Fruit fly (Drosophila melanogaster): ENCODE data around the gene CG9287.

Gene CG9287

DNA sequence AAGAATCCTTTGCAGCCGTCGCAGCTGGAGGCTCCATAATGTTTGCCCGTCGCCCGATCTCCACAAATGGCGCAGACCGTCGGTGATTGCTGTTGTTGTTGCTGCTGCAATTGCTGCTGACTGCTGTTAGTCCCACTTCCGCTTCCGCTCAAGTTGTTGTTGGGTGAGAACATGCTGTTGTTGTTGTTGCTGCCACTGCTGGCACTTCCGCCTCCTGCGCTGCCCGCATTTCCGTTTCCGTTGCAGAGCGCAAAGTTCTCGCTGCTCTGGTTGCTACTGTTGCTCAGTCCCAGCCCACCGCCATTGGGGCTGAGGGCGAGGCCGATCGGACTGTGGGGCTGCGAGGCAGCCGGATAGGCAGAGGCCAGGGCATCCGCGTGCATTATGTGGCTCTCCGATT lies 10.2 kb upstream of the CG9287 start:
- TF ChIP-seq br (GFP tag; optimal IDR thresholded peaks at IDR 0.05) (no peak), dsf (GFP tag; optimal IDR thresholded peaks at IDR 0.05; ENCODE audit: borderline replicate concordance) (no peak), lola (GFP tag; optimal IDR thresholded peaks at IDR 0.05) (no peak)

DNA sequence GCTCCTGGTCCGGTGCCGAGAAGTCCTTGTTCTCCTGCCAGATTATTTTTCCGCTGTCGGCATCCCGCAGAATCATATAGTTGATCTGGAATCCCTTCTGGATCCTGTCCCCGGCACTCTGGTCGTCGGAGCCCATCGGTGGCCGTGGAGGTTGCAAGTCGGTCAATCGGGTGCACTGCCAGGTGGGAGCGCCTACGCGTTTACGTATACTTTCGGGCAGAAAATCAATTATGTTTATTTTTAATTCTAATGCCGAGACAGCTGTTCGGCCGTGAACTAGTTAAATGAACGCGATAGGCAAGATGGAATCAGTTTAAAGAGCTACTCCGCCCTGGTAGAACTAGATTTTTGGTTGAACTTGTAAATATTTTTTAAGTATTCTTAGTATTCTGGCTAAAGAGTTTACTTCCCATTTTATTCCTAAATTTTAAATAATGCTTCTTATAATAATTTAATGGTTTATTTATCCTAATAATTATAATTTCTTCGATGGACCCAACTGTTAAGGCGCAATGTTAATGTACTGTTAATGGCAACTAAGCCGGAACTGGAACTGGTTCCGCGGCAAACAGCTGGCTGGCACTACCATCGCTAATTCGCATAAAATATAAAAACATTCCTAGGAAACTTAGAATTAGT lies 6.2 kb upstream of the CG9287 start, which contains the start of the genes PrBP and Trs23:
TSS of gene PrBP (minus strand) at position 288 of the 639 bp plus-strand sequence.
TSS of gene Trs23 (plus strand) at position 564 of the 639 bp plus-strand sequence.
- TF ChIP-seq sv (GFP tag; optimal IDR thresholded peaks at IDR 0.05) (no peak), ey (GFP tag; optimal IDR thresholded peaks at IDR 0.05) (no peak), Hnf4 (GFP tag; optimal IDR thresholded peaks at IDR 0.05) (peak; percentile 32)

DNA sequence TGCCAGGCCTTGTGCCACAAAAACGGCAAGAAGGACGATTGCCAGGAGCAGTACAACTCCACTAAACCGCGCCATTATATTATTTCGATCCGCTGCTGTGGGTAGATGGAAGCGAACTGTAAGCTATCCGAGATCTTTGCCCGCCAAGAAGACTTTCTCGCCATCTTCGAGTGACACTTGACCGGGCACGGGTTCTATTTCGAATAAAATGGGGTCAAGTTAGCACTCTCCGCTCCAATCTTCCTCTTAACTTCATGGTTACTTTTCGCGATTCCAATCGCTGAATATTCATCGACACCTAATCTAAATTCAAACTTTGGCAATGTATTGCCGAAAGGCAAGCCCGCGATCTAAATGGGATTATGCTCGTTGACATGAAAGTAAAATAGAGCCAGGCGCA lies 4.7 kb upstream of the CG9287 start, which contains the start of gene CG9289:
TSS of gene CG9289 (minus strand) at position 101 of the 400 bp plus-strand sequence.
- TF ChIP-seq GATAd (GFP tag; optimal IDR thresholded peaks at IDR 0.05) (no peak), foxo (GFP tag; optimal IDR thresholded peaks at IDR 0.05) (no peak)

DNA sequence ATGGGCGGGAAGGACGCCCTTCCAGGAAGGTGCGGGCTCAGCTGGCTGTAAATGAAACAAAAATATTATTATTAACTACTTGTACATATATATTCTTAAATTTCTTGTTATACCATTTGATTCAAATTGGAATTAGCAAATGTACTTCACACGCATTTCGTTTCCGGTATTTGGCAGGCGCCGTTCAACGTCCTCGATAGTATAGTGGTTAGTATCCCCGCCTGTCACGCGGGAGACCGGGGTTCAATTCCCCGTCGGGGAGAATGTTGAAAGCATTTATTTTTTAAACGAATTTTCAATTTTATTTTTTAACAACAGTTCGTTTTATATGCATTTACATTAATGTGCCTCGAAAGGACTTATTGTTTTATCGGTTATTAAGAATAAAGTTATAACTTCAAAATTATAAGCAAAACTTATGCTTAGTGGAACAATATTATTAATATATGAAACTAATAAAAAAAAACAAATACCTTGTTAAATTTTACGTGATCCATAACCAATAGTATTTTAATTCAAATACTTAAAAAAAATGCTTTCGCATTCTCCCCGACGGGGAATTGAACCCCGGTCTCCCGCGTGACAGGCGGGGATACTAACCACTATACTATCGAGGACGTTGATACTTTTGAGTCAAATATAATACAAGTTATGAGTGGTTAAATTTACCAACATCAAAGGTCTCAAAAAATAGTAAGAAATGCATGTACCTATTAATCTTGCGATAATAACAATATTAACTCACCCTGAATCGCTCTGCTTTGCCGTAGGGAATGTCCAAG lies 3.8 kb upstream of the CG9287 start:
- no peak for TF ChIP-seq Rel (GFP tag; optimal IDR thresholded peaks at IDR 0.05)
- TF ChIP-seq Rel (tag; optimal IDR thresholded peaks at IDR 0.05): peak; percentile 27
- TF ChIP-seq foxo (GFP tag; optimal IDR thresholded peaks at IDR 0.05): no peak
- TF ChIP-seq Dfd (GFP tag; optimal IDR thresholded peaks at IDR 0.05): no peak
- no peak for TF ChIP-seq Dif (GFP tag; optimal IDR thresholded peaks at IDR 0.05; ENCODE audit: partially characterized antibody)
- no peak for TF ChIP-seq usp (GFP tag; optimal IDR thresholded peaks at IDR 0.05)
- TF ChIP-seq fru (GFP tag; optimal IDR thresholded peaks at IDR 0.05): no peak
- no peak for TF ChIP-seq OdsH (GFP tag; optimal IDR thresholded peaks at IDR 0.05)

DNA sequence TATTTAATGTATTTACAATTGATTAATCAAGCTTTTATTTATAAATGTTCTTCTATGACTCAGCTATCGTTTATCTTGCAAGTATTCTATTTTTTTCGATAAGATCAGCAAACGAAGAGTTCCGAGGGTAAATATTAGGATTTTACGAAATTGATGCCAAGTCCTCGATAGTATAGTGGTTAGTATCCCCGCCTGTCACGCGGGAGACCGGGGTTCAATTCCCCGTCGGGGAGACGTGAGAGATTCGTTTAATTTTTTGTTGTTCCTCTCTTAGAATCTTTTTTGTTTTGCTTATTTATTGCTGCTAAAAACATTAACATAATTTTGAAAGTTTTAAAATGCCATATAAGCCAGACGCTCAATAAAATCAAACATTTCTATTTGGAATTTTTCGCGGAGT lies 657 bp downstream of the CG9287 start:
- TF ChIP-seq OdsH (GFP tag; optimal IDR thresholded peaks at IDR 0.05) (no peak), brk (GFP tag; optimal IDR thresholded peaks at IDR 0.05) (no peak), Jra (GFP tag; optimal IDR thresholded peaks at IDR 0.05) (no peak), dsf (GFP tag; optimal IDR thresholded peaks at IDR 0.05; ENCODE audit: borderline replicate concordance) (no peak), jim (GFP tag; optimal IDR thresholded peaks at IDR 0.05) (no peak), HLH106 (tag; optimal IDR thresholded peaks at IDR 0.05) (no peak), Sp1 (GFP tag; optimal IDR thresholded peaks at IDR 0.05) (no peak), dmrt93B (GFP tag; optimal IDR thresholded peaks at IDR 0.05) (no peak), Hnf4 (GFP tag; optimal IDR thresholded peaks at IDR 0.05) (no peak), tai (GFP tag; optimal IDR thresholded peaks at IDR 0.05) (no peak)

DNA sequence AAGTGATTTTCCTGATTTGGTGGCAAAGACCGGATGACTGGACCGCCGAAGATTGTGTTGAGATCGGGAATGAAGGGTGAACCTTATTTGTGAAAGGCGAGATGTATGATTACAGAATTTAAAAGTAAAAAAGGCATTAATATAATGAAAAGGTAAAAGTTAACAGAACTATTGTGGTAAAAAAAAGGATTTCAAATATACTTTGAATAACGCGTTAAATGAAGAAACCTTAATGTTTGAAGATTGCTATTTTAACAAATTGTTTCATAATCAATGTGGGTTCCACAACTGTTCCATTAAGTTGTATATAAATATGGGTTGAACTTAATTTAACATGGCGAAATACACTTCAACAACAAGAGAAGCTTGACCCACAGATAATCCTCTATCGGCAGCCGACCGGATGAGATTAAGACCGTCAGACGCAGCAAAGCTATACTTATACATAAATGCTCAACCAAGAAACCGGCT lies 7.3 kb downstream of the CG9287 start, which contains the start of gene Glt:
TSS of gene Glt (plus strand) at position 421 of the 471 bp plus-strand sequence.
- TF ChIP-seq Mio (GFP tag; optimal IDR thresholded peaks at IDR 0.05): no peak
- TF ChIP-seq woc (GFP tag; optimal IDR thresholded peaks at IDR 0.05): no peak
- TF ChIP-seq Abd-B (GFP tag; optimal IDR thresholded peaks at IDR 0.05): no peak
- no peak for TF ChIP-seq Rel (GFP tag; optimal IDR thresholded peaks at IDR 0.05)
- no peak for TF ChIP-seq Rel (tag; optimal IDR thresholded peaks at IDR 0.05)
- peak; percentile 2 for TF ChIP-seq dmrt93B (GFP tag; optimal IDR thresholded peaks at IDR 0.05)
- TF ChIP-seq Vsx2 (GFP tag; optimal IDR thresholded peaks at IDR 0.05; ENCODE audit: partially characterized antibody): no peak
- no peak for TF ChIP-seq jim (GFP tag; optimal IDR thresholded peaks at IDR 0.05)
- no peak for TF ChIP-seq Hr83 (GFP tag; optimal IDR thresholded peaks at IDR 0.05; ENCODE audit: poor library complexity, severe bottlenecking)
- no peak for TF ChIP-seq psq (GFP tag; optimal IDR thresholded peaks at IDR 0.05)
- TF ChIP-seq sv (GFP tag; optimal IDR thresholded peaks at IDR 0.05): no peak
- no peak for TF ChIP-seq dl (GFP tag; optimal IDR thresholded peaks at IDR 0.05; ENCODE audit: insufficient read depth in 1 of 2, partially characterized antibody in 2 of 2)
- no peak for TF ChIP-seq lola (GFP tag; optimal IDR thresholded peaks at IDR 0.05)
- no peak for TF ChIP-seq Dif (GFP tag; optimal IDR thresholded peaks at IDR 0.05; ENCODE audit: partially characterized antibody)
- TF ChIP-seq usp (GFP tag; optimal IDR thresholded peaks at IDR 0.05): no peak
- TF ChIP-seq Hr78 (GFP tag; optimal IDR thresholded peaks at IDR 0.05): no peak
- no peak for TF ChIP-seq sage (GFP tag; optimal IDR thresholded peaks at IDR 0.05)
- no peak for TF ChIP-seq Dfd (GFP tag; optimal IDR thresholded peaks at IDR 0.05)
- TF ChIP-seq Jra (GFP tag; optimal IDR thresholded peaks at IDR 0.05): no peak
- TF ChIP-seq brk (GFP tag; optimal IDR thresholded peaks at IDR 0.05): no peak
- no peak for TF ChIP-seq pan (optimal IDR thresholded peaks at IDR 0.05)
- TF ChIP-seq OdsH (GFP tag; optimal IDR thresholded peaks at IDR 0.05): peak; percentile 31
- TF ChIP-seq CrebA (GFP tag; optimal IDR thresholded peaks at IDR 0.05; ENCODE audit: borderline replicate concordance): no peak
- peak; percentile 31 for TF ChIP-seq Hnf4 (GFP tag; optimal IDR thresholded peaks at IDR 0.05)
- TF ChIP-seq Myc (optimal IDR thresholded peaks at IDR 0.05): no peak
- no peak for TF ChIP-seq CG9705 (GFP tag; optimal IDR thresholded peaks at IDR 0.05)
- TF ChIP-seq CG32264 (GFP tag; optimal IDR thresholded peaks at IDR 0.05): no peak
- TF ChIP-seq dsf (GFP tag; optimal IDR thresholded peaks at IDR 0.05; ENCODE audit: borderline replicate concordance): no peak
- peak; percentile 5 for TF ChIP-seq ey (GFP tag; optimal IDR thresholded peaks at IDR 0.05)
- TF ChIP-seq fru (GFP tag; optimal IDR thresholded peaks at IDR 0.05): peak; percentile 59

All from whole organism, wandering third instar larva.